Worm (Caenorhabditis elegans) whole organism, L4 larva: Measurements from ENCODE around the gene pyk-2.

Experiments used
- R02D3.7 ChIP-seq: fragments of 150-350 bp; sonication (generic microtip); optimal IDR thresholded peaks from 3 replicates; lab custom pipeline; 2014; ENCODE audit warnings: missing biosample characterization, missing genetic modification characterization
- ZK546.5 ChIP-seq, 2 experiments: sonication (generic microtip); optimal IDR thresholded peaks; 2 replicates each; lab custom pipeline; 2017; ENCODE audit warnings: missing biosample characterization in 2 of 2, missing genetic modification characterization in 2 of 2
- ceh-82 ChIP-seq: sonication (generic microtip); optimal IDR thresholded peaks from 2 replicates; lab custom pipeline; 2017; ENCODE audit warnings: missing biosample characterization, missing genetic modification characterization
- dmd-9 ChIP-seq: fragments of 200-800 bp; sonication (Bioruptor generic); IDR thresholded peaks from 2 replicates; pipeline ENCODE4 v1.3.6; 2022; ENCODE audit warnings: missing genetic modification reagents, missing genetic modification characterization, missing compliant biosample characterization
- egl-27 ChIP-seq: sonication (generic microtip); optimal IDR thresholded peaks from 3 replicates; lab custom pipeline; 2017; ENCODE audit warnings: missing biosample characterization, missing genetic modification reagents, missing genetic modification characterization
- jun-1 ChIP-seq: fragments of 150-350 bp; optimal IDR thresholded peaks from 2 replicates; lab custom pipeline; 2014; ENCODE audit warnings: missing biosample characterization, missing genetic modification reagents, missing genetic modification characterization
- ztf-11 ChIP-seq: fragments of 150-350 bp; optimal IDR thresholded peaks from 2 replicates; lab custom pipeline; 2014; ENCODE audit warnings: missing biosample characterization, missing genetic modification characterization

DNA sequence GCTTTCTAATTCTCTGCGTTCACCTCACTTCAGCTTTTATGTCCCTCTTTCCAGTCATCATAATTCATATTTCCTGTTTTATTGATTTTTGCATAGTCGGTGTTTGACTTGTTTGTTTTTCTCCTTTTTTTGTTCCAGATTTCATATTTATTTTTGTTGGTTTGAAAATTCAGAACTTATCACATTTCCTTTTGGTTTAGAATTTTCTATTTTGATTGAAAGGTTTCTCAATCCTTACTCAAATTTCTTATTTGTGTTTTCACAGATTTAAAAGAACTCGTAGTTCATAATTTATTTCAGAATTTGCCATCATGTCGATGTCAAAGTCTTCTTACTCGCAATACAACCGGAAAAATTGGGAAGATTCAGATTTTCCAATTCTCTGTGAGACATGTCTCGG is 48.6 kb upstream of the pyk-2 start, which contains the start of gene rbm-22:
- TF ChIP-seq R02D3.7 (tag; lab: Kevin White, UChicago) (no peak), dmd-9 (GFP tag; lab: Robert Waterston, UW) (no peak), ztf-11 (tag; lab: Kevin White, UChicago) (no peak), ZK546.5 (tag; optimal IDR thresholded peaks at IDR 0.05; lab: Kevin White, UChicago) (no peak), jun-1 (tag; lab: Kevin White, UChicago) (no peak), egl-27 (tag; lab: Kevin White, UChicago) (no peak), ceh-82 (tag; lab: Kevin White, UChicago) (no peak)
